Worm (Caenorhabditis elegans) whole organism, mixed stage, embryonic: Measurements from ENCODE around the gene srx-8.

Experiments used
- blmp-1 ChIP-seq: fragments of 150-350 bp; optimal IDR thresholded peaks from 2 replicates; lab custom pipeline; 2014; ENCODE audit warnings: missing biosample characterization, missing genetic modification characterization
- ceh-83 ChIP-seq: fragments of 200-800 bp; sonication (Bioruptor generic); optimal IDR thresholded peaks from 2 replicates; lab custom pipeline; 2018; ENCODE audit warnings: mild to moderate bottlenecking, missing genetic modification characterization, missing compliant biosample characterization
- ces-1 ChIP-seq: fragments of 150-350 bp; optimal IDR thresholded peaks from 2 replicates; lab custom pipeline; 2014; ENCODE audit warnings: missing biosample characterization, missing genetic modification reagents, missing genetic modification characterization
- elt-1 ChIP-seq: sonication (generic microtip); optimal IDR thresholded peaks from 2 replicates; lab custom pipeline; 2017; ENCODE audit warnings: missing genetic modification characterization, mild to moderate bottlenecking, missing compliant biosample characterization, antibody characterized with exemption, moderate library complexity, borderline replicate concordance; ENCODE audit not compliant: insufficient read depth
- lsy-2 ChIP-seq: fragments of 150-350 bp; optimal IDR thresholded peaks from 2 replicates; lab custom pipeline; 2014; ENCODE audit warnings: missing biosample characterization, missing genetic modification characterization
- nhr-12 ChIP-seq: fragments of 150-350 bp; optimal IDR thresholded peaks from 2 replicates; lab custom pipeline; 2014; ENCODE audit warnings: missing biosample characterization, missing genetic modification characterization
- nhr-237 ChIP-seq: fragments of 150-350 bp; optimal IDR thresholded peaks from 2 replicates; lab custom pipeline; 2014; ENCODE audit warnings: missing biosample characterization, missing genetic modification characterization
- nhr-28 ChIP-seq: fragments of 150-350 bp; optimal IDR thresholded peaks from 2 replicates; lab custom pipeline; 2014; ENCODE audit warnings: missing biosample characterization, missing genetic modification characterization
- nhr-76 ChIP-seq: sonication (generic microtip); optimal IDR thresholded peaks from 2 replicates; lab custom pipeline; 2017; ENCODE audit warnings: missing biosample characterization, missing genetic modification characterization
- pha-4 ChIP-seq: fragments of 150-350 bp; optimal IDR thresholded peaks from 2 replicates; lab custom pipeline; 2018; ENCODE audit warnings: missing biosample characterization, missing genetic modification reagents, missing genetic modification characterization
- snpc-4 ChIP-seq: fragments of 150-350 bp; optimal IDR thresholded peaks from 2 replicates; lab custom pipeline; 2014; ENCODE audit warnings: missing biosample characterization, missing genetic modification characterization
- sptf-1 ChIP-seq: sonication (generic microtip); optimal IDR thresholded peaks from 2 replicates; lab custom pipeline; 2017; ENCODE audit warnings: mild to moderate bottlenecking, missing genetic modification characterization, moderate library complexity, missing compliant biosample characterization
- tbx-8 ChIP-seq: fragments of 200-800 bp; sonication (Bioruptor generic); optimal IDR thresholded peaks from 2 replicates; lab custom pipeline; 2018; ENCODE audit warnings: mild to moderate bottlenecking, missing genetic modification characterization, moderate library complexity, missing compliant biosample characterization
- ztf-11 ChIP-seq: fragments of 150-350 bp; optimal IDR thresholded peaks from 2 replicates; lab custom pipeline; 2014; ENCODE audit warnings: missing biosample characterization, missing genetic modification characterization

ce11 chrV:556055-556454 is at the start of gene srx-8:
- TF ChIP-seq nhr-28 (tag; lab: Kevin White, UChicago) (no peak), nhr-237 (tag; lab: Kevin White, UChicago) (no peak), blmp-1 (tag; lab: Kevin White, UChicago) (no peak), snpc-4 (tag; lab: Kevin White, UChicago) (no peak), ztf-11 (no peak), nhr-76 (no peak), lsy-2 (no peak), sptf-1 (tag; lab: Kevin White, UChicago) (no peak), nhr-12 (tag; lab: Kevin White, UChicago) (no peak), ces-1 (GFP tag; lab: Kevin White, UChicago) (no peak), pha-4 (tag; lab: Kevin White, UChicago) (no peak), ceh-83 (GFP tag; lab: Kevin White, UChicago) (no peak), tbx-8 (no peak), elt-1 (tag; lab: Kevin White, UChicago) (no peak)
